Worm (Caenorhabditis elegans): ENCODE results near the gene dnj-5.

Gene dnj-5

ce11 chrII:6838977-6839376, 19.1 kb downstream of the dnj-5 start (continued):
- TF ChIP-seq nhr-84 (tag; optimal IDR thresholded peaks at IDR 0.05) (no peak), egl-27 (tag; optimal IDR thresholded peaks at IDR 0.05) (peak in 1 of 2 experiments; percentile 62), irx-1 (tag; optimal IDR thresholded peaks at IDR 0.05) (peak; percentile 68), elt-3 (tag; optimal IDR thresholded peaks at IDR 0.05) (no peak), nhr-11 (tag; optimal IDR thresholded peaks at IDR 0.05) (no peak), unc-86 (tag; optimal IDR thresholded peaks at IDR 0.05) (peak; percentile 15)

ce11 chrII:6838270-6838878, 19.7 kb downstream of the dnj-5 start:
- peak; percentile 67 for TF ChIP-seq blmp-1 (tag; optimal IDR thresholded peaks at IDR 0.05)
- no peak for TF ChIP-seq zip-4 (GFP tag; optimal IDR thresholded peaks at IDR 0.05)
- peak; percentile 0 for TF ChIP-seq mep-1 (tag; optimal IDR thresholded peaks at IDR 0.05)
- TF ChIP-seq tbx-2 (tag; optimal IDR thresholded peaks at IDR 0.05), result peak; percentile 47
- no peak for TF ChIP-seq skn-1 (tag; optimal IDR thresholded peaks at IDR 0.05)
- no peak for TF ChIP-seq grh-1 (GFP tag; IDR thresholded peaks at IDR 0.05)
- TF ChIP-seq pax-3 (tag; optimal IDR thresholded peaks at IDR 0.05), result no peak
- TF ChIP-seq lin-15B (tag; optimal IDR thresholded peaks at IDR 0.05), result no peak
- TF ChIP-seq sup-37 (GFP tag; optimal IDR thresholded peaks at IDR 0.05), result no peak
- TF ChIP-seq mdl-1 (tag; optimal IDR thresholded peaks at IDR 0.05), result peak in 1 of 2 experiments; percentile 8
- no peak for TF ChIP-seq ceh-90 (tag; optimal IDR thresholded peaks at IDR 0.05)
- peak; percentile 58 for TF ChIP-seq ceh-8 (GFP tag; optimal IDR thresholded peaks at IDR 0.05)
- no peak for TF ChIP-seq pqm-1 (tag; optimal IDR thresholded peaks at IDR 0.05)
- no peak for TF ChIP-seq hpl-2 (GFP tag; optimal IDR thresholded peaks at IDR 0.05)
- no peak for TF ChIP-seq Y116A8C.19 (tag; optimal IDR thresholded peaks at IDR 0.05; ENCODE audit: borderline replicate concordance)
- TF ChIP-seq ces-1 (GFP tag; optimal IDR thresholded peaks at IDR 0.05), result no peak
- TF ChIP-seq sptf-1 (tag; optimal IDR thresholded peaks at IDR 0.05), result no peak
- TF ChIP-seq C16A3.4 (tag; optimal IDR thresholded peaks at IDR 0.05), result no peak
- no peak for TF ChIP-seq fos-1 (tag; optimal IDR thresholded peaks at IDR 0.05)
- TF ChIP-seq mab-9 (GFP tag; IDR thresholded peaks at IDR 0.05), result peak; percentile 55; the same call in 1 of the 2 replicates
- TF ChIP-seq efl-1 (optimal IDR thresholded peaks at IDR 0.05), result no peak
- peak in 1 of 2 experiments; percentile 87 for TF ChIP-seq efl-1 (GFP tag; optimal IDR thresholded peaks at IDR 0.05 in 1 of 2)
- no peak for TF ChIP-seq snu-23 (GFP tag; optimal IDR thresholded peaks at IDR 0.05)
- TF ChIP-seq unc-86 (tag; optimal IDR thresholded peaks at IDR 0.05), result no peak
- TF ChIP-seq nhr-19 (GFP tag; conservative IDR thresholded peaks at IDR 0.05), result no peak
- TF ChIP-seq nhr-47 (tag; optimal IDR thresholded peaks at IDR 0.05), result no peak
- TF ChIP-seq lin-14 (GFP tag; optimal IDR thresholded peaks at IDR 0.05), result peak; percentile 87
- peak; percentile 41 for TF ChIP-seq fkh-8 (tag; optimal IDR thresholded peaks at IDR 0.05)
- no peak for TF ChIP-seq C34B4.2 (tag; optimal IDR thresholded peaks at IDR 0.05)
- peak; percentile 72 to 84 for TF ChIP-seq egl-27 (tag; optimal IDR thresholded peaks at IDR 0.05)
- peak; percentile 41 for TF ChIP-seq vab-15 (tag; optimal IDR thresholded peaks at IDR 0.05)
- peak; percentile 15 for TF ChIP-seq nhr-71 (tag; optimal IDR thresholded peaks at IDR 0.05)
- no peak for TF ChIP-seq nhr-237 (tag; optimal IDR thresholded peaks at IDR 0.05)

ce11 chrII:6836762-6837566, 21.1 kb downstream of the dnj-5 start:
- TF ChIP-seq ceh-88 (GFP tag; IDR thresholded peaks at IDR 0.05), result no peak
- TF ChIP-seq egl-27 (tag; optimal IDR thresholded peaks at IDR 0.05), result peak; percentile 37 to 92
- TF ChIP-seq ets-5 (GFP tag; IDR thresholded peaks at IDR 0.05), result no peak
- TF ChIP-seq lin-14 (GFP tag; optimal IDR thresholded peaks at IDR 0.05), result peak; percentile 31
- TF ChIP-seq nhr-20 (tag; optimal IDR thresholded peaks at IDR 0.05), result peak; percentile 8
- peak; percentile 89 for TF ChIP-seq blmp-1 (tag; optimal IDR thresholded peaks at IDR 0.05)
- TF ChIP-seq nhr-85 (tag), result peak; percentile 79
- TF ChIP-seq elt-2 (tag; optimal IDR thresholded peaks at IDR 0.05), result peak; percentile 62
- peak in 2 of 6 experiments; percentile 4 to 65 for TF ChIP-seq elt-3 (tag; optimal IDR thresholded peaks at IDR 0.05)
- peak in 1 of 2 experiments; percentile 14 for TF ChIP-seq lsy-2 (tag; optimal IDR thresholded peaks at IDR 0.05)
- TF ChIP-seq snu-23 (GFP tag; optimal IDR thresholded peaks at IDR 0.05), result no peak
- no peak for TF ChIP-seq lir-3 (tag; optimal IDR thresholded peaks at IDR 0.05; ENCODE audit: poor library complexity)
- no peak for TF ChIP-seq unc-62 (GFP tag; optimal IDR thresholded peaks at IDR 0.05)
- TF ChIP-seq sox-4 (tag; optimal IDR thresholded peaks at IDR 0.05), result no peak
- peak in 1 of 2 experiments; percentile 27 for TF ChIP-seq lin-35 (GFP tag; optimal IDR thresholded peaks at IDR 0.05)
- no peak for TF ChIP-seq nhr-90 (tag; optimal IDR thresholded peaks at IDR 0.05; ENCODE audit: poor library complexity)
